Fruit fly (Drosophila melanogaster) whole organism: ENCODE results near the gene RhoBTB.

Experiments used
- CG8478 ChIP-seq: fragments of >200 bp; optimal IDR thresholded peaks from 2 replicates; lab custom pipeline; 2018; ENCODE audit warnings: inconsistent platforms
- Dll ChIP-seq: fragments of >200 bp; optimal IDR thresholded peaks from 2 replicates; lab custom pipeline; 2017
- EcR ChIP-seq, 2 experiments: fragments of >200 bp; optimal IDR thresholded peaks; 2 replicates each; lab custom pipeline; 2017; ENCODE audit warnings: missing biosample characterization in 2 of 2, missing genetic modification characterization in 2 of 2, missing genetic modification reagents in 2 of 2
- pan ChIP-seq: fragments of >200 bp; optimal IDR thresholded peaks from 2 replicates; lab custom pipeline; 2017
- psq ChIP-seq: fragments of >200 bp; optimal IDR thresholded peaks from 2 replicates; lab custom pipeline; 2017
- usp ChIP-seq: fragments of >200 bp; optimal IDR thresholded peaks from 2 replicates; lab custom pipeline; 2017; ENCODE audit warnings: missing biosample characterization, missing genetic modification characterization, mixed read lengths

Gene RhoBTB

DNA sequence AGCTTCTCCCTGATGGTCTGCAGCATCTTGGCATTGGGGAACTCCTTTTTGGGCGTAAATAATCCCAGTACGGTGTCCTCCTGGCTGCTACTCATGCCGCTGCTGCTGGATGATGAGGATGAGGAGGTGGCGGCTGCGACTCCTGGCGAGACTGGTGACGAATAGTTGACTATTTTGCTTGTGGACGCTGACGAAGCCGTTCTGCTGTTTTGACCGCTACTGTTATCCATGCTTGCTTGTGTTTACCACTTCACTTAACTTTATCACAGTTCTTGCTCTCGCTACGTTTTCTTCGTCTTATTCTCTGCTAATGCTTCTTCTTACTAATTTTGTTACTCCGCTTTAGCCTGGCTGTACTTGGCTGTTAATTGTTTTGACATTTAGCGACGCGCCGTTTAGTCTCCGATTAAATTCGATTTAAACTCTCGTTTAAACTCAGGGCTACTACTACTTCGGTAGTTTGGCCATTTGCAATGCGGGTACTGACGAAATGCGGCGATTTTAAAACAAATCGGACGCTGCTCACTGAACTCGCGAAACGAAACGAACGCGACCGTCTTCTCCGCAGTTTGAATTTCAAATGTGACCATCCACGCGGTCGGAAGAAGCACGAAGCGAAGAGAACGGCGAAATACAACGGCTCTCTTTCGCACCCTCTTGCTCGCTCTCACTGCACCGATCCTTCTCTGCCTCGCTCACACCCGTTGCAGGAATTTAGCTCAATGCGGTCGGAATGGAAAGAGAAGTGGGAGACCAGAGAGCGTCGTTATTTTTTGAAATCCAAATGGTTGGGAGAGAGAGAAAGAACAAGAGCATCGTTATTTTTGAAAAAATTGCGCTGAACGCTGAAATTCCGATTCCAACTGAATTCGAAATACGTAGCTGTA, 25.2 kb downstream of the RhoBTB start, which contains the start of gene trbl:
Gene trbl, minus strand, starts transcription at position 584 of the 887 bp plus-strand sequence.
- TF ChIP-seq psq (peak; percentile 5), EcR (GFP tag; optimal IDR thresholded peaks at IDR 0.05; lab: Kevin White, UChicago) (no peak), usp (no peak), CG8478 (lab: Kevin White, UChicago) (peak; percentile 27), Dll (lab: Kevin White, UChicago) (no peak), pan (no peak)

DNA sequence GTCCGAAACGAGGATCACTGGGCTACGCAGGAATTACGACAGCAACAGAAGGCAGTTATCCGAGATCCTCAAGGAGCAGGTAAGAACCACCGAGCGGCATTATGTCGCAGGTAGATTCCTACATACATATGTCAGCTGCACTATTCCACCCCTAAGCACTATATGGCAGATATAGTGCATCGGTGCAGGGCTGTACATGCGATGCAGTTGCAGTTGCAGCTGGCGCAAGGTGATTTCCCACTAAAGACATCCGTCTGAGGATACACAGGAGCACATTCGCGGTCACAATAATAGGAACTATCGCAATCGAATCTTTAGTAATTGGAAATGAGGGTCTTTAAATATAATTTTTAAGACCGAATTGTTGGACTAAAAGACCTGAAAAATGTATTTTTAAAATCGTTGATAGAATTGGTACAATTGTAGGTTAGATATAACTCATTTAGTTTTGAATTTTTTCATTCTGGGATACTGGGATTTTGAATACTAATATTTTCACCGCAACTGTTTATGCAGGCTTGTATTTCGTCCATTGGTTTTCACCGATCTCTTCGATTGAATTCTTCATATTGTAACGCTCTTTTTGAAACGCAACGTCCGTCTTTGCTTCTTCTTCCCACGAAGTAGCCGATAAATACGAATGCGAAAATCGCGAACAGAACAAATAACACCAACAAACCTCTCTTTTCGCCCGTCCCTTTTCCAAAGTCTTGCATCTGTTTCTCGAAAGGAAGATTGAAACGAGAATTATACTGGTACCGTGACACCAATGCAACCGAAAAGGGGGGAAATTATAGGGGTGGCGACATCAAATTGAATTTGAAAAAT, 26.8 kb downstream of the RhoBTB start:
- TF ChIP-seq Dll (lab: Kevin White, UChicago) (no peak), EcR (GFP tag; optimal IDR thresholded peaks at IDR 0.05; lab: Kevin White, UChicago) (no peak), psq (no peak), pan (no peak), CG8478 (lab: Kevin White, UChicago) (no peak), usp (no peak)

DNA sequence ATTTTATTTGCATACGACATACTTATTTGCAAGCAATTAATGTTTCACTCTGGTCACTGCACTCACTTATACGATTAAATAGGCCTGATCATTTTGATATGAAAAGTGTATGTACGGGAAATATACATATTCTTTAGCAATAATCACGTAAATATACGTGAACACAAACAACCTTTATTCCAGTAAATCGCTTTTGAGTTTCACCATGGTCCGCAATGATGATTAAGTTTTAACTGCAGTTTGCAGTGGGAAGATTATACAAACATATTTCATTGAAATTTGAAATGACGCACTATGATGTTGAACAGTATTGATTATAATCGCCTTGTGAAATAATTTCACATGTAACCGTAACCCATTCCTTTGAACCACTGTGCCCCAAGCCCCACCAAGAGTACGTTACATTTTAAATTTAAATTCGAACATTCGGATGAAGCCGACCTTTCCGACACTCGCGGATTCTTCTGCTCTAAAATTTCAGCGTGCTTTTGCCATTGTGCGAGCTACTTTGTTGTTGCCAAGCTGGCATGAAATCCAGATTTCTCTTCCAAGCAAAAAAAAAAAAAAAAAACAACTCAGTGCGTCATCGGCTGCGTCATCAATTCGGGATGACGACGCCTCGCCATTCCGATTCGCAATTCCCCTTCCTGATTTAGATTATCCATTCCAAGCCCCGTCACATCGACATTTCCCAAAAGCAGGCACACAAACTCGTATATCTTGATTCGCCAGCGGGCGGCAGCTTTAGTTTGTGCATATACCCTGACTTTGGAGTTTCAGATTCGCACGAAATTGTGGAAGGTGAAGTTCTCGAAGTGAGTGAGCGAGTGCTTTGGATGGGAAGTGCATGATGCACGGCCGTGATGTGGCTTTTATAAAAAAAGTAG, 27.7 kb downstream of the RhoBTB start:
- no peak for TF ChIP-seq psq
- TF ChIP-seq pan = no peak
- no peak for TF ChIP-seq EcR (GFP tag; optimal IDR thresholded peaks at IDR 0.05; lab: Kevin White, UChicago)
- no peak for TF ChIP-seq Dll (lab: Kevin White, UChicago)
- TF ChIP-seq CG8478 (lab: Kevin White, UChicago) = no peak

DNA sequence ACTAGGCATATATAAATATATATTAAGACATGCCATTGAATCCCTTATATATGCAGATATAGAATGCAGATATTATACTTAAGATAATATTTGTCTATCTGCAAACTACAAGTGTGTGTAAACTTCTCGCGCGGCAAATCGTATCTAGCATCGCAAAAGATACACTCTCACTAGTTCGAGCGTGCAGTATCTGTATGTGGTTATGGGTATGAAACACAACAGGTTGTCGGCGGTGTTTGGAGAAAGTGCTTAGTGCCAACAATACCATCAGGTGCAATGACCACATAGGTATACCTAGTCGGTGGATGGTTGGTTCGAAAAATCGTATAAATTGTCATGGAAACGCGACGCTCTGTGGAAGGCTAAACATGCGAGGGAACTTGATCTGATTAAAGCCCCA, 28.5 kb downstream of the RhoBTB start:
- TF ChIP-seq Dll (lab: Kevin White, UChicago) (no peak), EcR (GFP tag; optimal IDR thresholded peaks at IDR 0.05; lab: Kevin White, UChicago) (peak in 1 of 2 experiments; percentile 35), pan (no peak), CG8478 (lab: Kevin White, UChicago) (no peak), usp (no peak), psq (no peak)

DNA sequence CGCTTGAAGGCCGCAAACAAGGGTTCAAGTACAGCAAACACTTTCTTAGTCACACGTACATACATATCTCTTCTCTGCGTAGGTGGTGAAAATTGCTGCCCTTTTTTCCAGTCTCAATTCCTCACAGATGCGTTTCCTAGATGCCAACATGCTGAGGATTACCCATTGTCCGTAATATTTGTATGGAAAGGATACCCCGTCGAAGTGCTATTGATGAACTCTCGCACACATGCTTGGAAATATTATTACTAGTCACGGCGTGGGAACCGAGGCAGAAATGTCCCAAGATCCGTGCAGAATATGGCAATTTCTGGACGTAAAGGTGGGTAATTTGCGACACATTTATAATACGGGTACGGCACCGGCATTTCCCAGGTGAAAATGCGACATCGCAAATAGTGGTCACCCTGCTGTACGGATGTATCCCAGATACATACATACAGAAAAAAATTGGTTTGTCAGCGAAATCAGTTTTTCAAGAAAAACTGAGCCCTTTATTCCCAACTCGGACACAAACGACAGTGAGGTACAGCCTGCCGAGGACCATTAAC, 29.4 kb downstream of the RhoBTB start:
- no peak for TF ChIP-seq EcR (GFP tag; optimal IDR thresholded peaks at IDR 0.05; lab: Kevin White, UChicago)
- no peak for TF ChIP-seq CG8478 (lab: Kevin White, UChicago)
- TF ChIP-seq Dll (lab: Kevin White, UChicago) = no peak
- TF ChIP-seq usp = no peak
- no peak for TF ChIP-seq psq
- TF ChIP-seq pan = no peak

DNA sequence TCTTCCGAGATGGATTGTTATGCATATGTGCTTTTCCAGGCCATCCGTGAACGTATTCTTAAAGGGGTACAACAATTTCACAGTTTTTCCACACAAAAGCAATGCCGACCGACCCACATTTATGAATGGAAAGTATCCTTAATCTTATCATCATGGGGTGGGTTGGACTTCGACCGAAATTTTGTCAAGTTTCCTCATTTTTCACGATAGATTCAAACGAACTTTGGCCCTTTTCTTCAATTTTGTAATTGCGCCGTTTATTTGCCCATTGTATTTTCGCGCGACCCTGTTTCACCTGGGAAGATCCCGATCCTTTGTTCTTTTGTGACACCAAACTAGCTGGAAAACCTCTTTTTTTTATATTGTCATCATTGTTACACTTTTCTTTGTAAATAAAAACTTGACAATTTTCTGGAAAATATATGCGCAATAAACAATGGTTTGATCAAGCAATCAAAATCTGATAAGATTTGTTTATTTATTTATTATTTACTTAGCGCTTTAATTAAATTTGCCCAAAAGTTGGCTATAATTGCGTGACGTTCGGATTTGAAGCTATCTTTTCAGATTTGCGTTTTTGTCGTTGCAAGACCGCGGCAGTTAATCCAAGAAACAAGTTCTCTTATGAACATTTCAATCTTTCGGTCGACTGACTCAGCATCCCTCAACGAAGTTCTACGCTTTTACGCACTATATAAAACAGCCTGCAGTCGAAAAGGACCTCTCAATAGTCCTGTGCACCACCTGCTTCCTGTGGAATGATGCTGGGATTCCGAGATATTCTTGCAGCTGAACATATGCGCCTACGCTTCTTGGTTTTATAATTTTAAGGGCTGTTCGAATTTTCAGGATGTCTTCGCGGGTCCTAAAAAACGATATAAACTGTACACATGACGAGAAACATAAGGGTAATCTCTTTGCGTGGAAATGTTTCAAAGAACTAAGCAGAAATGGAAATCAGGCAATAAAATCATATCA, 30.2 kb downstream of the RhoBTB start:
- TF ChIP-seq CG8478 (lab: Kevin White, UChicago) (no peak), usp (no peak), pan (no peak), psq (no peak), EcR (GFP tag; optimal IDR thresholded peaks at IDR 0.05; lab: Kevin White, UChicago) (no peak), Dll (lab: Kevin White, UChicago) (no peak)

DNA sequence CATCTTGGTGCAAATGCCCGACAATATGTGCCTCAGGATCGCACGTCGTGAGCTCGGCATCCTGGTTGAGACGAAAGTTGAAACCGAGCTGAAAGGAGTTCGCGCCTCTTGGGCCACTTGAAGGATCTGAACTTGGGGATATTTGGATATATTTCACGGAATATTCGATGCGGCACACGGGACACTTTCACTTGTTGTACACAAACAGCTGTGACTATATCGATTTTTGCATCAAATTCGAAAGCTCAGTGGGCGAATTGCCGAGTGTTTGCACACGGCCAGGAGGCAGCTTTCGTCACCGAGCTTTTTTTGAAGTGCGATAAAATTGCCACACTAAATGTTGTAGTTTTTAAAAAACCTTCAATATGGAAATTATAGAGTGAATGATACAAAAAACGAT, 34.3 kb downstream of the RhoBTB start, which contains the start of gene CG13248:
Gene CG13248, minus strand, starts transcription at position 222 of the 400 bp plus-strand sequence.
- TF ChIP-seq CG8478 (lab: Kevin White, UChicago) (no peak), Dll (lab: Kevin White, UChicago) (no peak), EcR (GFP tag; optimal IDR thresholded peaks at IDR 0.05; lab: Kevin White, UChicago) (no peak), psq (no peak), pan (no peak), usp (no peak)

DNA sequence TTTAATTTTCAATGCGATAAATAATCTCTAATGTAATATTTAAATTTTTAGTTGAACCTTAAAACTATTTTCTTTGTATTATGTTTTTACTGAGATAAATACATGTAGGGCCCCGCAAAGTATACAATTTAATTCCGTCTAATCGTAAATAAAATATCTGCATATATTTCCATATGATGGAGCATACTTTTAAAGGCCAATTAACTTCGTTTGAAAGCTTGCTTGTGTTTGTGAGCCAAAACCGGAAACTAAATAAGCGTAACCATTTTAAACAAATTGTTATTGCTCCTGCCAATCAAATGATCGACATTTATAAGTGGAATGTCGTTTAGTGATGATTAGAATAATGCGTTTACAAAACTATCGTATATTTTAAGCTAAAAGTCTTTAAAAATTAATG, 34.7 kb downstream of the RhoBTB start:
- TF ChIP-seq usp = no peak
- TF ChIP-seq Dll (lab: Kevin White, UChicago) = no peak
- no peak for TF ChIP-seq EcR (GFP tag; optimal IDR thresholded peaks at IDR 0.05; lab: Kevin White, UChicago)
- TF ChIP-seq CG8478 (lab: Kevin White, UChicago) = no peak
- TF ChIP-seq psq = no peak
- no peak for TF ChIP-seq pan

DNA sequence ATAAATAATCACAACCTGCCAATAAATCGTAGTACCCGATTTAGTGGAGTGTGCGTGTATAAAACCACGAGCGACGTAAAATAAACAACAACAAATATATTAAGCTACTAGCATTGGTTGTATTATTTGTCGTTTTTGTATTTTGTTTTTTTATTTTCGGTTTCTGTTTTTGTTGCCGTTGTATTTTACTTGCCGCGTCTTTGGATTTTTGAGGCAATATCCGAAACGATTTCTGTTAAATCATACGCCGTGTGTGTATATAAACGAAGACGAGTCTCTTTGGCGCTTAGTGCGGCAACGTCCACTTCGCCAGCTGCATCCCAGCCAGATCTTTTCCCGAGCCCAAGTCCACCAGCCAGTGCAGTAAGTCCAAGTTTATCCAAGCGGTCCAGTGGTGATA, 37.3 kb downstream of the RhoBTB start, which contains the start of gene zye:
Gene zye, plus strand, starts transcription at position 301 of the 400 bp plus-strand sequence.
- TF ChIP-seq CG8478 (lab: Kevin White, UChicago) (no peak), pan (no peak), EcR (GFP tag; optimal IDR thresholded peaks at IDR 0.05; lab: Kevin White, UChicago) (no peak), usp (no peak), Dll (lab: Kevin White, UChicago) (no peak), psq (no peak)

DNA sequence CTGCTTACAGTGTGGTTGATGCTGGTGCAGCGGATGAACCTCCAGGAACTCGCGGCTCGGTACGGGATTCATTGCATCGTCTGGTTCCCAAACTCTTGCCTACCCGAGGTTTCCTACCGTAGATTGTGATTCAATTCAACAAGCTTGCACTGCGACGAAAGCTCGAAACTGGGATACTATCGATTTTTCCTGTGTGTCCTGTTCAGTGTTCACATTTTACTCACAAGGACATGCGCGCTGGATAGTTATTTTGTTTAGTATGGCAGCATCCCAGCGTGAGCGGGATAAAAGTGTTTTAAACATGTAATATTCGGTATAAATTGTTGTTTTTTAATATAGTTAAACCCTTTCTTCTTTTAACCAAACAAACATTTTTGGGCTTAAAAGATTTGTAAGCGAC, 49.8 kb downstream of the RhoBTB start, which contains the start of gene CG5282:
Gene CG5282, minus strand, starts transcription at position 184 of the 400 bp plus-strand sequence.
- TF ChIP-seq EcR (GFP tag; optimal IDR thresholded peaks at IDR 0.05; lab: Kevin White, UChicago) (no peak), CG8478 (lab: Kevin White, UChicago) (no peak), pan (no peak), usp (no peak), psq (no peak), Dll (lab: Kevin White, UChicago) (no peak)
